Fruit fly (Drosophila melanogaster) whole organism, adult: ENCODE results near the gene chico.

Source experiments
- CG11617 ChIP-seq: fragments of 200-800 bp; sonication (Bioruptor generic); optimal IDR thresholded peaks from 2 replicates; lab custom pipeline; 2017; ENCODE audit warnings: mild to moderate bottlenecking, missing biosample characterization, missing genetic modification reagents, missing genetic modification characterization
- CG12768 ChIP-seq: fragments of 200-800 bp; sonication (Bioruptor generic); optimal IDR thresholded peaks from 2 replicates; lab custom pipeline; 2017; ENCODE audit warnings: missing biosample characterization, missing genetic modification characterization, mild to moderate bottlenecking, moderate library complexity, missing genetic modification reagents
- CG14711 ChIP-seq: fragments of 200-800 bp; sonication (Bioruptor generic); optimal IDR thresholded peaks from 2 replicates; lab custom pipeline; 2018; ENCODE audit warnings: missing biosample characterization, mild to moderate bottlenecking, missing genetic modification characterization, moderate library complexity
- CG1620 ChIP-seq: fragments of 200-800 bp; sonication (Bioruptor generic); optimal IDR thresholded peaks from 2 replicates; lab custom pipeline; 2016; ENCODE audit warnings: missing biosample characterization, missing genetic modification characterization
- CG33017 ChIP-seq: fragments of 200-800 bp; sonication (Bioruptor generic); optimal IDR thresholded peaks from 2 replicates; lab custom pipeline; 2018; ENCODE audit warnings: missing biosample characterization, mild to moderate bottlenecking, missing genetic modification characterization, moderate library complexity
- CG5204 ChIP-seq: fragments of 200-800 bp; sonication (Bioruptor generic); optimal IDR thresholded peaks from 2 replicates; lab custom pipeline; 2016; ENCODE audit warnings: missing biosample characterization, missing genetic modification characterization
- CG7045 ChIP-seq: fragments of 200-800 bp; sonication (Bioruptor generic); optimal IDR thresholded peaks from 2 replicates; lab custom pipeline; 2017; ENCODE audit warnings: missing biosample characterization, mild to moderate bottlenecking, missing genetic modification characterization
- CG7101 ChIP-seq: fragments of 200-800 bp; sonication (Bioruptor generic); optimal IDR thresholded peaks from 2 replicates; lab custom pipeline; 2018; ENCODE audit warnings: missing biosample characterization, mild to moderate bottlenecking, missing genetic modification characterization, moderate library complexity
- Clk ChIP-seq: fragments of 200-800 bp; sonication (Bioruptor generic); optimal IDR thresholded peaks from 2 replicates; lab custom pipeline; 2017; ENCODE audit warnings: missing biosample characterization, missing genetic modification characterization
- Crg-1 ChIP-seq: fragments of 200-800 bp; sonication (Bioruptor generic); optimal IDR thresholded peaks from 2 replicates; lab custom pipeline; 2016; ENCODE audit warnings: missing biosample characterization, missing genetic modification characterization
- Hr96 ChIP-seq: fragments of 200-800 bp; sonication (Bioruptor generic); optimal IDR thresholded peaks from 2 replicates; lab custom pipeline; 2016; ENCODE audit warnings: missing biosample characterization, missing genetic modification characterization
- Mnt ChIP-seq: fragments of 200-800 bp; sonication (Bioruptor generic); optimal IDR thresholded peaks from 2 replicates; lab custom pipeline; 2016; ENCODE audit warnings: missing biosample characterization, mild to moderate bottlenecking, missing genetic modification characterization
- bab1 ChIP-seq: fragments of 200-800 bp; sonication (Bioruptor generic); optimal IDR thresholded peaks from 3 replicates; lab custom pipeline; 2019; ENCODE audit warnings: missing biosample characterization, mild to moderate bottlenecking, missing genetic modification characterization, moderate library complexity
- cic ChIP-seq: fragments of 200-800 bp; sonication (Bioruptor generic); optimal IDR thresholded peaks from 2 replicates; lab custom pipeline; 2017; ENCODE audit warnings: missing biosample characterization, mild to moderate bottlenecking, missing genetic modification characterization, moderate library complexity
- cnc ChIP-seq, 2 experiments: fragments of >200 bp; optimal IDR thresholded peaks; 2 replicates each; lab custom pipeline; 2017
- kay ChIP-seq: fragments of 200-800 bp; sonication (Bioruptor generic); peaks from one replicate; lab custom pipeline; 2016; ENCODE audit warnings: missing biosample characterization, missing genetic modification characterization, borderline replicate concordance
- ovo ChIP-seq: fragments of 200-800 bp; sonication (Bioruptor generic); optimal IDR thresholded peaks from 2 replicates; lab custom pipeline; 2016; ENCODE audit warnings: missing biosample characterization, missing genetic modification characterization
- pad ChIP-seq: fragments of 200-800 bp; sonication (Bioruptor generic); optimal IDR thresholded peaks from 3 replicates; lab custom pipeline; 2017; ENCODE audit warnings: missing biosample characterization, missing genetic modification characterization, mild to moderate bottlenecking, moderate library complexity, missing genetic modification reagents
- tj ChIP-seq: fragments of 200-800 bp; sonication (Bioruptor generic); optimal IDR thresholded peaks from 3 replicates; lab custom pipeline; 2017; ENCODE audit warnings: missing biosample characterization, mild to moderate bottlenecking, missing genetic modification characterization, moderate library complexity
- toe ChIP-seq: fragments of 200-800 bp; sonication (Bioruptor generic); optimal IDR thresholded peaks from 2 replicates; lab custom pipeline; 2016; ENCODE audit warnings: missing biosample characterization, missing genetic modification characterization

chico gene

DNA sequence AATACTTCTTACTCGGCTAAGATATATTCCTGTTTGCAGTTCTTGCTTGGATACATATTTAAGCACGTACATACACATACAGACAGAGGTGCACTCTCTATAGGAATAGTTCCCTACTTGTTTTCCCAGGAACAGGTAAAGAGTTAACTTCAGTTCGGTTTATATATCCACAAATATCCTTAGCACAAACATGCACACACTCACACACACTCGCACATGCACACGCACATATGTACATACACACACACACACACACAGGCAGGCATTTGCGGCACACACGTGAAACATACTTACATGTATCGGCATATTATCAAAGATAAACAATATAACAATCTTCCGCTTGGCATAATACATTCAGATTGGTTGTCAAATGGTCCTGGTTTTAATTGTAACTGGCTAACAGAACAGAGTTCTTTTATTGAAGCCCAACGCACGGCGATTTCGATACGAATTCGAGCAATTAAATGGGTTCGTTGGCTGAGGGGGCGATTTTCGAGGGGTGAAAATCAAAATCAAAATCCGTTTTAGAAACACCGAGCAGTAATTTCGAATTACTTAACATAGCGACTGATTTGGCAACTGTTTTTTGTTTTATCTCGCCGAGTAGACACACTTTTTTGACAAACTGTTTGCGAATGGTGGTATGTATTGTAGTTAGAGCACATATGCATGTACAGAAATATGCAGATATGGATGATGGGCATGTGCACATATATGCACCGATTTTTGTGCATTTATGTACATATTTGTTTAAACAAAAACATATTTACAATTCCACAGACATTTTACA is 13.3 kb upstream of the chico start:
- TF ChIP-seq CG5204 (GFP tag; lab: Kevin White, UChicago) (no peak), pad (GFP tag; lab: Kevin White, UChicago) (no peak), CG7045 (GFP tag; lab: Kevin White, UChicago) (no peak), ovo (GFP tag; lab: Kevin White, UChicago) (no peak), cic (GFP tag; lab: Kevin White, UChicago) (no peak), tj (GFP tag; lab: Kevin White, UChicago) (no peak), Crg-1 (GFP tag; lab: Kevin White, UChicago) (no peak), CG14711 (tag; lab: Kevin White, UChicago) (no peak), toe (no peak), CG12768 (GFP tag; lab: Kevin White, UChicago) (no peak), cnc (optimal IDR thresholded peaks at IDR 0.05; lab: Kevin White, UChicago) (no peak), CG11617 (GFP tag; lab: Kevin White, UChicago) (no peak), CG1620 (GFP tag; lab: Kevin White, UChicago) (no peak)

DNA sequence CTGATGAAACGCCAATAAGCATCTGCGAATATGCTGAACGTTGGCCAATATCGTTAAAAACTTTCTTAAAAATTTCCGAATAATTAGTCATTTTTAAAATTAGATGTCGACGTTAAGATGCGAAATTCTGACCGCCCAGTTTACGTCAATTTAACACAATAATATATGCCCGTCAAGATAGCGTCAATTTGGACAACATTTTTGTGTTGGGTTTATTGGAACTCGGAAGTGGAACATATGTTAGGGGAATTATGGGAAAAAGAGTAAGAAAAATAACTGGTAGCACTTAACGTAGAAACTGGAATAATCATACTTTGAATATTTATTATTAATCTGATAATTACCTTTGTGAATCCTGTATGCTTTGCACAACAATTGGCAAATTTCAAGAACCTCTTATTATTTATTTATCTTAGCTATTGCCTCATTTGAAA is 8.9 kb upstream of the chico start, which contains the start of gene CG5676:
CG5676 (minus strand) TSS at position 167 of the 434 bp plus-strand sequence.
- TF ChIP-seq cnc (optimal IDR thresholded peaks at IDR 0.05; lab: Kevin White, UChicago) (no peak), CG1620 (GFP tag; lab: Kevin White, UChicago) (no peak), bab1 (GFP tag; lab: Kevin White, UChicago) (peak; percentile 51), Clk (GFP tag; lab: Kevin White, UChicago) (no peak), CG7101 (tag; lab: Kevin White, UChicago) (no peak), kay (GFP tag; lab: Kevin White, UChicago) (peak; percentile 92)

DNA sequence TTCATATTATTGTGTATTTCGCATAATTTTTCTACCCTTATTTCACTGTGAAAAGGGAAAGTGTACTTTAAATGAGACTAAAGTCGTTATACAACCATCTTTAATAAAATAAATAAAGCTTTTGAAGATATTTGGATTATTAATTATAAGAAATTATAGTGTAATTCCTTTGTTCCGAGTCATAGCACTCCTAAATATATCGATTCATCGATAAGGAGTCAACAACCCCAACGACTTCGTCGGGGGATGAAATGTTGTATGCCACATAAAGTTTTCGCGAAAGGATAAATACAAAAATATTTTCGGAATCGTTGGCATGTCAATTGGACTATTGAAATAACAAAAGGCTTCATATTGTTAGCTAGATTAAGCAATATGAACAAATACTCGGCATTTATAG is 4.7 kb upstream of the chico start, which contains the start of gene Ror:
Ror (plus strand) TSS at position 252 of the 400 bp plus-strand sequence.
- no peak for TF ChIP-seq CG7101 (tag; lab: Kevin White, UChicago)
- no peak for TF ChIP-seq CG33017
- TF ChIP-seq cnc (optimal IDR thresholded peaks at IDR 0.05; lab: Kevin White, UChicago), result no peak
- TF ChIP-seq Clk (GFP tag; lab: Kevin White, UChicago), result no peak
- no peak for TF ChIP-seq CG14711 (tag; lab: Kevin White, UChicago)
- no peak for TF ChIP-seq CG12768 (GFP tag; lab: Kevin White, UChicago)
- no peak for TF ChIP-seq ovo (GFP tag; lab: Kevin White, UChicago)
- TF ChIP-seq pad (GFP tag; lab: Kevin White, UChicago), result no peak
- no peak for TF ChIP-seq Mnt (GFP tag; lab: Kevin White, UChicago)
- no peak for TF ChIP-seq kay (GFP tag; lab: Kevin White, UChicago)
- TF ChIP-seq cic (GFP tag; lab: Kevin White, UChicago), result no peak
- TF ChIP-seq tj (GFP tag; lab: Kevin White, UChicago), result no peak
- TF ChIP-seq Hr96 (GFP tag; lab: Kevin White, UChicago), result no peak
- TF ChIP-seq bab1 (GFP tag; lab: Kevin White, UChicago), result no peak

DNA sequence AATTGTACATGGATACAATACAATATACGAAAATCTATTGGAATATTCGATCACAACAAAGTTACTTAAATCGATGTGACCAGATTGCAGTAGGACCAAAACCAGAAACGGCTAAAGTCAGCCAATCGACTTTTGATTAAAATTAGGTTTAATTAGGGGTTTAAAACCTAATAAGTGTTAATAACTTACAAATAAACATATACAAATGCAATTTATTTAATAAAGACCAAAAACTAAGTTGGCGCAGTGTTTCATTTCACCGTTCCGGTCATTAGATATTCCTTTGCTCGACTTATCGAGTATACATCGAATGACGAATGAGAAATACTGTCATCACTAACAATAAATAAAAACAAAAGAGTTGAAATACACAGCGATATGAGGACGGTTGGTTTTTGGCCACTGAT is 3.6 kb upstream of the chico start, which contains the start of the genes bsk and CG31717:
bsk (minus strand) TSS at position 61 of the 407 bp plus-strand sequence.
CG31717 (plus strand) TSS at position 297 of the 407 bp plus-strand sequence.
- TF ChIP-seq CG12768 (GFP tag; lab: Kevin White, UChicago) (no peak), tj (GFP tag; lab: Kevin White, UChicago) (no peak), CG11617 (GFP tag; lab: Kevin White, UChicago) (no peak), toe (no peak), CG1620 (GFP tag; lab: Kevin White, UChicago) (no peak), Clk (GFP tag; lab: Kevin White, UChicago) (no peak), bab1 (GFP tag; lab: Kevin White, UChicago) (peak; percentile 51), Mnt (GFP tag; lab: Kevin White, UChicago) (peak; percentile 30), ovo (GFP tag; lab: Kevin White, UChicago) (no peak), Hr96 (GFP tag; lab: Kevin White, UChicago) (no peak), cnc (optimal IDR thresholded peaks at IDR 0.05; lab: Kevin White, UChicago) (no peak), CG7101 (tag; lab: Kevin White, UChicago) (no peak), cic (GFP tag; lab: Kevin White, UChicago) (peak; percentile 38), pad (GFP tag; lab: Kevin White, UChicago) (no peak), CG14711 (tag; lab: Kevin White, UChicago) (peak; percentile 25), CG5204 (GFP tag; lab: Kevin White, UChicago) (no peak), CG33017 (no peak), CG7045 (GFP tag; lab: Kevin White, UChicago) (no peak), Crg-1 (GFP tag; lab: Kevin White, UChicago) (no peak), kay (GFP tag; lab: Kevin White, UChicago) (peak; percentile 98)

DNA sequence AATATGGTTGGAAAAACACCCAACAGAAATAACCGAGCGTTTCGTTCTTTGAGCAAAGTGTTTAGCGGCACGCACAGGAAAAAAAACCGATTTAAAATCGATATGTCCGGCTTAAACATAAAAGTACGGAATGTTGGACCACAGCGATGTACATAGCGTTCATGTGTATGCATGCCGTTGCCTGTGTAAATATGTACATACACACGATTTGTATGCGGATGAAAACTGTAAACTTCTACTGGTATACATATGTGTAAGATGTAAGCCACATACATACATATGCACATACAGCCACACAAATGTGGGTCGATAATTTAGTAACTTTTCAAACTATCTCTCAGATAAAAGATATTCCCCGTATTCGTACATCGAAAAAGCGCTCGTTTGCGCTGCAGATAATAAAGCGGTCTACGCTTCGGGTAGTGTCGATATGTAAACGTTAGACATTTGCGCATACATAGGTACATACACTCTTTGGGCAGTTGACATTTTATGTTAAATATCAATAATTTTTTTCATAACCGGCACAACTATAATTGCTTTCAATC is 2.9 kb upstream of the chico start:
- no peak for TF ChIP-seq bab1 (GFP tag; lab: Kevin White, UChicago)
- peak; percentile 60 for TF ChIP-seq cic (GFP tag; lab: Kevin White, UChicago)
- TF ChIP-seq CG5204 (GFP tag; lab: Kevin White, UChicago), result no peak
- no peak for TF ChIP-seq Clk (GFP tag; lab: Kevin White, UChicago)
- TF ChIP-seq CG7101 (tag; lab: Kevin White, UChicago), result peak; percentile 6
- no peak for TF ChIP-seq CG14711 (tag; lab: Kevin White, UChicago)
- TF ChIP-seq Crg-1 (GFP tag; lab: Kevin White, UChicago), result peak; percentile 41
- TF ChIP-seq CG7045 (GFP tag; lab: Kevin White, UChicago), result peak; percentile 7
- TF ChIP-seq Mnt (GFP tag; lab: Kevin White, UChicago), result peak; percentile 22
- no peak for TF ChIP-seq CG12768 (GFP tag; lab: Kevin White, UChicago)
- peak; percentile 28 for TF ChIP-seq kay (GFP tag; lab: Kevin White, UChicago)
- no peak for TF ChIP-seq toe
- TF ChIP-seq pad (GFP tag; lab: Kevin White, UChicago), result no peak
- no peak for TF ChIP-seq Hr96 (GFP tag; lab: Kevin White, UChicago)
- no peak for TF ChIP-seq CG11617 (GFP tag; lab: Kevin White, UChicago)
- TF ChIP-seq cnc (optimal IDR thresholded peaks at IDR 0.05; lab: Kevin White, UChicago), result no peak
- TF ChIP-seq CG1620 (GFP tag; lab: Kevin White, UChicago), result no peak
- TF ChIP-seq tj (GFP tag; lab: Kevin White, UChicago), result no peak
- no peak for TF ChIP-seq CG33017
- TF ChIP-seq ovo (GFP tag; lab: Kevin White, UChicago), result no peak
